Worm (Caenorhabditis elegans) whole organism, midembryonic: ENCODE measurements around the gene Y38H6C.18.
"Not testable (repeated sequence)": the region's sequence is repeated elsewhere in the genome, so short reads cannot be mapped to it uniquely, and the experiment has no call there.

ENCODE experiments used
- T22C8.4 ChIP-seq: fragments of 200-800 bp; sonication (Bioruptor generic); IDR thresholded peaks from 2 replicates; pipeline ENCODE4 v1.3.6; 2022; ENCODE audit warnings: missing genetic modification characterization, missing compliant biosample characterization
- flt-1 ChIP-seq: fragments of 200-800 bp; sonication (Bioruptor generic); IDR thresholded peaks from 2 replicates; pipeline ENCODE4 v1.3.6; 2022; ENCODE audit warnings: missing genetic modification characterization, missing compliant biosample characterization
- klf-2 ChIP-seq: fragments of 200-800 bp; sonication (Bioruptor generic); conservative IDR thresholded peaks from 2 replicates; pipeline ENCODE4 v1.3.6; 2022; ENCODE audit warnings: missing genetic modification reagents, missing genetic modification characterization, missing compliant biosample characterization
- med-1 ChIP-seq: sonication (generic microtip); optimal IDR thresholded peaks from 2 replicates; lab custom pipeline; 2017; ENCODE audit warnings: missing genetic modification characterization, mild to moderate bottlenecking, missing compliant biosample characterization, antibody characterized with exemption, missing genetic modification reagents; ENCODE audit not compliant: insufficient read depth
- ref-1 ChIP-seq: fragments of 200-800 bp; sonication (Bioruptor generic); conservative IDR thresholded peaks from 2 replicates; pipeline ENCODE4 v1.3.6; 2022; ENCODE audit warnings: missing genetic modification reagents, missing genetic modification characterization, missing compliant biosample characterization
- tab-1 ChIP-seq: fragments of 200-800 bp; sonication (Bioruptor generic); IDR thresholded peaks from 2 replicates; pipeline ENCODE4 v1.3.6; 2022; ENCODE audit warnings: missing genetic modification characterization, missing compliant biosample characterization
- ztf-23 ChIP-seq: fragments of 200-800 bp; sonication (Bioruptor generic); IDR thresholded peaks from 2 replicates; pipeline ENCODE4 v1.3.6; 2022; ENCODE audit warnings: missing genetic modification reagents, missing genetic modification characterization, missing compliant biosample characterization
- ztf-29 ChIP-seq: fragments of 200-800 bp; sonication (Bioruptor generic); IDR thresholded peaks from 2 replicates; pipeline ENCODE4 v1.3.6; 2022; ENCODE audit warnings: missing genetic modification reagents, missing genetic modification characterization, missing compliant biosample characterization

DNA sequence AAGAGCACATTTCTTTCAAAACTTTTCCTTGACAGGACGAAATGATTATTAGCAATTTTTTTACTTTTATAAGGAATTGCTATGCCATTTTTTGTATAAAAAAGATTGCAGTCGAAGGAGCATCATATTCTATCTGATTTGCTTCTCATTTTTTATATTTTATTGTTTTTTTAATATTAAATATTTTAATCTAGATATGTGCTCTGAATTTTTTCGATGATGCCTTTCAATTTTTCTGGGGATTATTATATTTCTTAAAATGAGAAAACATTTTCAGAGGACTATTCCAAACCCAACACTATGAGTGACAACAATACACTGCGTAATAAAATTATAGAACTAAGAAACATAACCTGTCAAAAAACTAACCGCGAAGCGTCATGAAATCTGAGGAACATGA, 22.0 kb upstream of the Y38H6C.18 start, which contains the start of gene F26F2.4:
- not testable (repeated sequence) for TF ChIP-seq klf-2 (GFP tag; lab: Robert Waterston, UW); tab-1 (GFP tag; lab: Robert Waterston, UW); med-1; ref-1; flt-1 (GFP tag; lab: Robert Waterston, UW); T22C8.4 (GFP tag; lab: Robert Waterston, UW); ztf-29 (GFP tag; lab: Robert Waterston, UW); ztf-23 (GFP tag; lab: Robert Waterston, UW)
